Fruit fly (Drosophila melanogaster): Measurements from ENCODE around the gene CG3857.

Gene CG3857

DNA sequence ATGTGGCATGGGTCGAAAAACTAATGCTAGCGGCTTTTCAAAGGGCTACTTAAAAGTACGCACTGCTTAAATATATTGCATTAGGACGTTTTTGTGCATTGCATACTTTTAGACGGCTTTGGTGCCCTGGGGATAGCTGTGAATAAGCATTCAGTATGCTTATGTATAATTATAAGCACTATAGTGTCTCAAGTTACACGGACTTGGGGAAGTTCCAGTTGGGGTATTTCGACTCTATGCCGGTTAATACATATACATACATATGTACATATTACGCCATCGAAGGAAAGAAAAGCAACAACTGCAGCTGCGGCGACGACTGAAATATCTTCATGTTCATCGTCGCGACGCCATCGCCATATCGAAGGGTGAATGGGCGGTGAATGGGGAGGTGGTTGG is 23.4 kb upstream of the CG3857 start:
- TF ChIP-seq Crg-1 (GFP tag; optimal IDR thresholded peaks at IDR 0.05), result no peak

DNA sequence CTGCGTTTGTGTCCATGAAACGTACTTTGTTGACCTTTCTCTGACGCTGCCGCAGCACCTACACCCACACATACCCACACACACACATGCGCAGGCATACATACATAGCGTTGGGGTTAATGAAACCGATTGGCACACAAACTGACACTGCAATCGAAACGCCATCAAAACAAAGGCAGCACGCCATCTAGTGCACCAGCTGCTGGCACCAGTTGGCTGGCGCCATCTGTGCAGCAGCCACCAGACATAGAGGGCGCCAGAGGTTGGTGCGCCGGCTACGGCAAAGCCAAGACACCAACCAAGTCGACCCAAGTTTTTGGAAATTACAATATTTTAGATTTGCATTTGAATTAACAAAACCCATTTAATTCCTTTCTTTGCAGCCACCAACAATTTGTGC is 13.1 kb upstream of the CG3857 start:
- TF ChIP-seq CG14711 (tag; optimal IDR thresholded peaks at IDR 0.05), result no peak
- no peak for TF ChIP-seq cic (GFP tag; optimal IDR thresholded peaks at IDR 0.05)
- peak; percentile 52 for TF ChIP-seq pad (GFP tag; optimal IDR thresholded peaks at IDR 0.05)
- TF ChIP-seq CG11617 (GFP tag; optimal IDR thresholded peaks at IDR 0.05), result no peak
- TF ChIP-seq CG7101 (tag; optimal IDR thresholded peaks at IDR 0.05), result peak; percentile 36
- peak; percentile 47 for TF ChIP-seq ovo (GFP tag; optimal IDR thresholded peaks at IDR 0.05)
- TF ChIP-seq tj (GFP tag; optimal IDR thresholded peaks at IDR 0.05), result peak; percentile 10
- peak; percentile 50 for TF ChIP-seq bab1 (GFP tag; optimal IDR thresholded peaks at IDR 0.05)
- no peak for TF ChIP-seq CG12768 (GFP tag; optimal IDR thresholded peaks at IDR 0.05)
- no peak for TF ChIP-seq CG5204 (GFP tag; optimal IDR thresholded peaks at IDR 0.05)
- no peak for TF ChIP-seq Mnt (GFP tag; optimal IDR thresholded peaks at IDR 0.05)
- peak; percentile 61 for TF ChIP-seq Hr96 (GFP tag; optimal IDR thresholded peaks at IDR 0.05)
- TF ChIP-seq Crg-1 (GFP tag; optimal IDR thresholded peaks at IDR 0.05), result peak; percentile 10
- no peak for TF ChIP-seq kay (GFP tag; ENCODE audit: borderline replicate concordance)
- no peak for TF ChIP-seq cnc (optimal IDR thresholded peaks at IDR 0.05)
- TF ChIP-seq CG7045 (GFP tag; optimal IDR thresholded peaks at IDR 0.05), result no peak
- TF ChIP-seq CG1620 (GFP tag; optimal IDR thresholded peaks at IDR 0.05), result peak; percentile 83

DNA sequence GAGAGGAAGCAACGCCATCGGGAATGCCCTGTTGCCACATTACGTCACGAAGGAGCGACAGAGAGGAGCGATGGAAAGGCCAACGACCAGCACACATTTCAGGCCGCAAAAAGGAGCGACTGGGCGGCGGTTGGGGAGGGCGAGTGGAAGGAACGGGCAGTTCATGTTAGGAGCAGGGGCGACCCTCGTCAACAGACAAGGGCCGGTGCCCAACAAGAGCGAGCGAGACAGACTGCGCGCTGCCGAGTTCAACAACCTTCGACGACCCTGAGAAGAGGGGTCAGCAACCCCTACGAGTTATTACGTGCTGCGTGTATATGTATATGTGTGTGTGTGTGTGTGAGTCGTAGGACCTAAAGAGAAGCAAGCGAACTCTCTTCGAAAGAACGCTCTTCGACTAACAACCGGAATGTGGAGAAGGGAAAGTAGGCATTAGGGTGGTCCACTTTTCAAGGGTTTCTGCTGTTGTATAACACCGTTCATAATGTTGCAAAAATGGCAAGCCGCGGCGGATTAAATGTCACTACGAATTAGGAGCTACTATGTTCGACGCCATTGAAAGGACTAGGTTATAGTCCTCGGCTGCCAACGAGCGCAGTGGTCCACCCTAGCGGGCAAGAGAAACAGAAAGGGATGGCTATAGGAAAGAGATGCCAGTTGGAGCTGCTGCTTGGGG is 11.7 kb upstream of the CG3857 start:
- no peak for TF ChIP-seq kay (GFP tag; ENCODE audit: borderline replicate concordance)
- TF ChIP-seq CG7045 (GFP tag; optimal IDR thresholded peaks at IDR 0.05), result peak; percentile 70
- peak; percentile 83 for TF ChIP-seq CG14711 (tag; optimal IDR thresholded peaks at IDR 0.05)
- TF ChIP-seq CG5204 (GFP tag; optimal IDR thresholded peaks at IDR 0.05), result peak; percentile 66
- TF ChIP-seq Clk (GFP tag; optimal IDR thresholded peaks at IDR 0.05), result peak; percentile 43
- peak; percentile 46 for TF ChIP-seq Mnt (GFP tag; optimal IDR thresholded peaks at IDR 0.05)
- peak; percentile 26 for TF ChIP-seq CG1620 (GFP tag; optimal IDR thresholded peaks at IDR 0.05)
- peak; percentile 50 for TF ChIP-seq toe (GFP tag; optimal IDR thresholded peaks at IDR 0.05)
- TF ChIP-seq CG33017 (tag; optimal IDR thresholded peaks at IDR 0.05), result peak; percentile 65
- no peak for TF ChIP-seq Crg-1 (GFP tag; optimal IDR thresholded peaks at IDR 0.05)
- no peak for TF ChIP-seq cic (GFP tag; optimal IDR thresholded peaks at IDR 0.05)
- no peak for TF ChIP-seq ovo (GFP tag; optimal IDR thresholded peaks at IDR 0.05)
- peak; percentile 62 for TF ChIP-seq CG11617 (GFP tag; optimal IDR thresholded peaks at IDR 0.05)
- TF ChIP-seq tj (GFP tag; optimal IDR thresholded peaks at IDR 0.05), result peak; percentile 36
- TF ChIP-seq Hr96 (GFP tag; optimal IDR thresholded peaks at IDR 0.05), result peak; percentile 85
- peak; percentile 74 for TF ChIP-seq CG12768 (GFP tag; optimal IDR thresholded peaks at IDR 0.05)
- peak; percentile 85 for TF ChIP-seq CG7101 (tag; optimal IDR thresholded peaks at IDR 0.05)
- peak; percentile 91 for TF ChIP-seq bab1 (GFP tag; optimal IDR thresholded peaks at IDR 0.05)
- TF ChIP-seq pad (GFP tag; optimal IDR thresholded peaks at IDR 0.05), result peak; percentile 59

DNA sequence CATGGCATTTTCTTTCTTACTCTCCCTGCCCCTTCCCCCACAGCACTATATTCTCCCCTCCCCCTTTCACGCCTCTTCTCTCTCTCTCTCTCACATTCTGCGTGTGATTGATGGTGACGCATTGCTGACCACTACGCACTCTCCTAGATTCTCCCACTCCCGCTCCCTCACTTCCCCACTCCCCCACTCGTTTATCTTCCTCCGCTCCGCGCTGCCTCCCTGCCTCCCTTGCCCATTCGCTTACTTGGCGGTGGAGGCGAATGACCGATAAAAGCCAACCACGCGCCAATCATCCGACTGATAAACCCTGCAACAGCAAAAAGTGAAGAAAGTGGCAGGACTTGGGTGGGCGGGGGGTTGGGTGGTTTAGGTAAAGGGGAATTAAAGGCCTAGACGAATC is 10.5 kb upstream of the CG3857 start:
- TF ChIP-seq Crg-1 (GFP tag; optimal IDR thresholded peaks at IDR 0.05) (no peak), Mnt (GFP tag; optimal IDR thresholded peaks at IDR 0.05) (no peak), cnc (optimal IDR thresholded peaks at IDR 0.05) (no peak), Clk (GFP tag; optimal IDR thresholded peaks at IDR 0.05) (no peak), CG1620 (GFP tag; optimal IDR thresholded peaks at IDR 0.05) (no peak), cic (GFP tag; optimal IDR thresholded peaks at IDR 0.05) (no peak), pad (GFP tag; optimal IDR thresholded peaks at IDR 0.05) (no peak), CG7045 (GFP tag; optimal IDR thresholded peaks at IDR 0.05) (no peak), CG33017 (tag; optimal IDR thresholded peaks at IDR 0.05) (no peak), CG12768 (GFP tag; optimal IDR thresholded peaks at IDR 0.05) (no peak), tj (GFP tag; optimal IDR thresholded peaks at IDR 0.05) (no peak), CG7101 (tag; optimal IDR thresholded peaks at IDR 0.05) (no peak), kay (GFP tag; ENCODE audit: borderline replicate concordance) (no peak), CG11617 (GFP tag; optimal IDR thresholded peaks at IDR 0.05) (no peak), bab1 (GFP tag; optimal IDR thresholded peaks at IDR 0.05) (no peak), CG5204 (GFP tag; optimal IDR thresholded peaks at IDR 0.05) (no peak), CG14711 (tag; optimal IDR thresholded peaks at IDR 0.05) (no peak), ovo (GFP tag; optimal IDR thresholded peaks at IDR 0.05) (no peak)

DNA sequence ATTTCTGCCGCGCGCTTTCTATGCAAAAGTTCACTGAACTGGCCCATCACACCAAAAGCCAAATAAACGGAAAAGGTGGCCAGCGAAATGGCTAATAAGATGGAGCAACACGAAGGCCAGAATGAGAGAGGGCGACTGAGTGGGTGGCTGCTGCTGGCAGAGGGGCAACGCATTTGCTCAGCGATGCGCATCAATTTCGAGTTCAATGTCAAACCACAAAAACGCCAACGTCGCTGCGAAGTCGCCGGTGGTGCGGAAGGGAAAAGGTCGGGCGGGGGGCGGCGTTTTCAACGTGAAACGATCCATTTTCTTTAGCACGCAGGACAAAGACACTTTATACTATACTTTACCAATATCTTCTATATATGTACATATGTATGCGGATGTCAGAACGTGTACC is 9.8 kb upstream of the CG3857 start:
- TF ChIP-seq pad (GFP tag; optimal IDR thresholded peaks at IDR 0.05), result no peak
- TF ChIP-seq kay (GFP tag; ENCODE audit: borderline replicate concordance), result no peak
- no peak for TF ChIP-seq Crg-1 (GFP tag; optimal IDR thresholded peaks at IDR 0.05)
- no peak for TF ChIP-seq toe (GFP tag; optimal IDR thresholded peaks at IDR 0.05)
- TF ChIP-seq CG33017 (tag; optimal IDR thresholded peaks at IDR 0.05), result no peak
- no peak for TF ChIP-seq CG11617 (GFP tag; optimal IDR thresholded peaks at IDR 0.05)
- no peak for TF ChIP-seq CG5204 (GFP tag; optimal IDR thresholded peaks at IDR 0.05)
- no peak for TF ChIP-seq cnc (optimal IDR thresholded peaks at IDR 0.05)
- TF ChIP-seq bab1 (GFP tag; optimal IDR thresholded peaks at IDR 0.05), result no peak
- TF ChIP-seq Hr96 (GFP tag; optimal IDR thresholded peaks at IDR 0.05), result no peak
- TF ChIP-seq ovo (GFP tag; optimal IDR thresholded peaks at IDR 0.05), result no peak

DNA sequence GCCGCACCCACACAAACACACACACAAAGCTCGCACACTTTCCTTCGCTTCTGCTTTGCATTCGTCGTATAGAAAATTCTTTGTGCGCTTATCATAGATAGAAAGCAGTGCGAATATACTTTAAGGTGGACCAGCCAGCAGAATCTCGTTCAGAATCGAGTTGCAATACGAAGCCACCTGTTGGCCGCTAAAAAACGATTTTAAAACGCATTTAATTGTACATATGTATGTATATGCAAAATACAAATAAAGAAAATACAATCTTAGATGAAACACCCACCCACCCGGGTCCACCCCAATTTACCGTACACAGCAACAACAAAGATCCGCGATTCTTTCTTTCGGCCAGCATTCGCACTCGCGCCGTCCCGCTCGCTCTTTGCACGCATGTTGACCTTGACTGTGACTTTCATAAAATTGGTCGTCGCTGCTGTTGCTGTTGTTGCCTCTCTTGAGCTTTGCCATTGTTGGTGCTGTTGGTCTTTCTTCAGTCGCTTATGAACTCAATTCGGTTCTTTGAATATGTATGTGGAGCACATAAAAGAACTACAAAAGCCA is 8.7 kb upstream of the CG3857 start:
- no peak for TF ChIP-seq cnc (optimal IDR thresholded peaks at IDR 0.05)
- peak; percentile 89 for TF ChIP-seq bab1 (GFP tag; optimal IDR thresholded peaks at IDR 0.05)
- TF ChIP-seq CG1620 (GFP tag; optimal IDR thresholded peaks at IDR 0.05), result no peak
- no peak for TF ChIP-seq Mnt (GFP tag; optimal IDR thresholded peaks at IDR 0.05)
- TF ChIP-seq pad (GFP tag; optimal IDR thresholded peaks at IDR 0.05), result peak; percentile 48
- TF ChIP-seq Crg-1 (GFP tag; optimal IDR thresholded peaks at IDR 0.05), result peak; percentile 9
- TF ChIP-seq CG11617 (GFP tag; optimal IDR thresholded peaks at IDR 0.05), result peak; percentile 26
- no peak for TF ChIP-seq CG5204 (GFP tag; optimal IDR thresholded peaks at IDR 0.05)
- TF ChIP-seq CG33017 (tag; optimal IDR thresholded peaks at IDR 0.05), result peak; percentile 16
- TF ChIP-seq CG7101 (tag; optimal IDR thresholded peaks at IDR 0.05), result peak; percentile 79
- peak; percentile 77 for TF ChIP-seq CG14711 (tag; optimal IDR thresholded peaks at IDR 0.05)
- no peak for TF ChIP-seq toe (GFP tag; optimal IDR thresholded peaks at IDR 0.05)
- no peak for TF ChIP-seq ovo (GFP tag; optimal IDR thresholded peaks at IDR 0.05)
- no peak for TF ChIP-seq CG12768 (GFP tag; optimal IDR thresholded peaks at IDR 0.05)
- TF ChIP-seq Clk (GFP tag; optimal IDR thresholded peaks at IDR 0.05), result no peak
- TF ChIP-seq tj (GFP tag; optimal IDR thresholded peaks at IDR 0.05), result peak; percentile 39
- no peak for TF ChIP-seq kay (GFP tag; ENCODE audit: borderline replicate concordance)
- no peak for TF ChIP-seq Hr96 (GFP tag; optimal IDR thresholded peaks at IDR 0.05)
- TF ChIP-seq CG7045 (GFP tag; optimal IDR thresholded peaks at IDR 0.05), result peak; percentile 8
- no peak for TF ChIP-seq cic (GFP tag; optimal IDR thresholded peaks at IDR 0.05)

Data from whole organism, adult.